Worm (Caenorhabditis elegans): ENCODE results near the gene gpx-7.

The gpx-7 gene

DNA sequence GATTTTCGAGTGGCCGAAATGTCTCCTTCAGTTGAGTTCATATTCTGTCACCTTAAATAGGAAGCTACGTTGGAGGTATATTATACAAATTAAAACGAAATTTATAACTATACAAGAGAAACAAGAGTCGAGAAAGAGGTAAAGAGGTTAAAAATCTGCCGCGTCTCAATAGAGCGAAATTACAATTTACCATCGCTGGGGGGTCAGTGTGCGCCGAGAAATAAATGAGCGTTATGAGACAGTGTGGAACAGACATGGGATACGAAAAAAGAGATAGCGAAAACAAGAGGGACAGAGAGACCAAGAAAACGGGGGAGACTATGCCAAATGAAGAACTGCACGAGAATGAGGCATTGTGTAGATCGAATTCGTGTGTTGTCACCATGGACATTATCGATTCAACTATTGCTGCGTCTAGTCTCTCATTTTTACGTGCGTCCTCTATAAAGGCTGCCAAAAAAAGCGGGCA is 11.7 kb downstream of the gpx-7 start, which contains the start of gene ZK154.5:
ZK154.5 (minus strand) TSS at position 51 of the 469 bp plus-strand sequence.
- no peak for TF ChIP-seq lir-3 (tag; optimal IDR thresholded peaks at IDR 0.05; ENCODE audit: poor library complexity)
- TF ChIP-seq nhr-237 (tag; optimal IDR thresholded peaks at IDR 0.05): no peak
- no peak for TF ChIP-seq hlh-17 (GFP tag; optimal IDR thresholded peaks at IDR 0.05; ENCODE audit: borderline replicate concordance)
- TF ChIP-seq pax-3 (tag; optimal IDR thresholded peaks at IDR 0.05): no peak
- TF ChIP-seq egl-13 (tag; optimal IDR thresholded peaks at IDR 0.05): no peak
- peak; percentile 15 for TF ChIP-seq nhr-77 (tag; optimal IDR thresholded peaks at IDR 0.05)
- TF ChIP-seq C34B4.2 (tag; optimal IDR thresholded peaks at IDR 0.05): no peak
- TF ChIP-seq unc-86 (tag; optimal IDR thresholded peaks at IDR 0.05): peak; percentile 26
- TF ChIP-seq aha-1 (tag; optimal IDR thresholded peaks at IDR 0.05): no peak
- TF ChIP-seq mep-1 (tag; optimal IDR thresholded peaks at IDR 0.05): peak; percentile 62
- TF ChIP-seq irx-1 (tag; optimal IDR thresholded peaks at IDR 0.05): no peak
- no peak for TF ChIP-seq F16B12.6 (tag; optimal IDR thresholded peaks at IDR 0.05)
- no peak for TF ChIP-seq hlh-4 (tag; optimal IDR thresholded peaks at IDR 0.05)
- peak; percentile 74 for TF ChIP-seq snu-23 (GFP tag; optimal IDR thresholded peaks at IDR 0.05)
- no peak for TF ChIP-seq ceh-63 (GFP tag; optimal IDR thresholded peaks at IDR 0.05)
- TF ChIP-seq dpl-1 (GFP tag; optimal IDR thresholded peaks at IDR 0.05): peak; percentile 11 to 64 (median 45)
- TF ChIP-seq tbx-2 (tag; optimal IDR thresholded peaks at IDR 0.05): peak; percentile 39
- TF ChIP-seq nhr-76 (tag; optimal IDR thresholded peaks at IDR 0.05): no peak
- TF ChIP-seq lin-15B (tag; optimal IDR thresholded peaks at IDR 0.05): no peak
- TF ChIP-seq sup-37 (GFP tag; optimal IDR thresholded peaks at IDR 0.05): no peak
- peak in 1 of 3 experiments; percentile 38 for TF ChIP-seq ceh-82 (tag; optimal IDR thresholded peaks at IDR 0.05)
- TF ChIP-seq elt-2 (tag; optimal IDR thresholded peaks at IDR 0.05): no peak
- TF ChIP-seq aly-2 (tag; optimal IDR thresholded peaks at IDR 0.05): no peak
- no peak for TF ChIP-seq ama-1 (optimal IDR thresholded peaks at IDR 0.05)
- TF ChIP-seq skn-1 (tag; optimal IDR thresholded peaks at IDR 0.05): peak; percentile 15
- no peak for TF ChIP-seq ces-1 (GFP tag; optimal IDR thresholded peaks at IDR 0.05)
- TF ChIP-seq xbp-1 (tag; optimal IDR thresholded peaks at IDR 0.05): peak; percentile 48
- no peak for TF ChIP-seq unc-30 (tag; optimal IDR thresholded peaks at IDR 0.05)
- no peak for TF ChIP-seq vab-15 (tag; optimal IDR thresholded peaks at IDR 0.05)
- peak; percentile 49 for TF ChIP-seq swsn-7 (tag; optimal IDR thresholded peaks at IDR 0.05)
- no peak for TF ChIP-seq sox-4 (tag; optimal IDR thresholded peaks at IDR 0.05)
- no peak for TF ChIP-seq nhr-12 (tag; optimal IDR thresholded peaks at IDR 0.05)
- TF ChIP-seq lin-39 (tag; optimal IDR thresholded peaks at IDR 0.05): no peak
- no peak for TF ChIP-seq unc-130 (tag; optimal IDR thresholded peaks at IDR 0.05)
- peak; percentile 80 for TF ChIP-seq lin-14 (GFP tag; optimal IDR thresholded peaks at IDR 0.05)
- no peak for TF ChIP-seq nhr-84 (tag; optimal IDR thresholded peaks at IDR 0.05)
- no peak for TF ChIP-seq dsc-1 (tag; optimal IDR thresholded peaks at IDR 0.05)
- no peak for TF ChIP-seq jun-1 (tag; optimal IDR thresholded peaks at IDR 0.05)
- no peak for TF ChIP-seq pag-3 (tag; optimal IDR thresholded peaks at IDR 0.05; ENCODE audit: borderline replicate concordance, insufficient read depth)
- no peak for TF ChIP-seq pqm-1 (tag; optimal IDR thresholded peaks at IDR 0.05)
- peak in 1 of 2 experiments; percentile 16 for TF ChIP-seq ztf-11 (tag; optimal IDR thresholded peaks at IDR 0.05)
- TF ChIP-seq nhr-11 (tag; optimal IDR thresholded peaks at IDR 0.05): no peak
- no peak for TF ChIP-seq zag-1 (tag; optimal IDR thresholded peaks at IDR 0.05)
- TF ChIP-seq lin-35 (GFP tag; optimal IDR thresholded peaks at IDR 0.05): peak; percentile 58 to 74
- peak; percentile 31 for TF ChIP-seq rnt-1 (tag; optimal IDR thresholded peaks at IDR 0.05)
- TF ChIP-seq ets-5 (GFP tag; IDR thresholded peaks at IDR 0.05): no peak
- TF ChIP-seq snpc-4 (tag; optimal IDR thresholded peaks at IDR 0.05): no peak
- TF ChIP-seq fkh-4 (tag; optimal IDR thresholded peaks at IDR 0.05; ENCODE audit: borderline replicate concordance): no peak
- TF ChIP-seq sptf-1 (tag; optimal IDR thresholded peaks at IDR 0.05): no peak
- no peak for TF ChIP-seq nhr-19 (GFP tag; conservative IDR thresholded peaks at IDR 0.05)
- no peak for TF ChIP-seq nhr-90 (tag; optimal IDR thresholded peaks at IDR 0.05; ENCODE audit: poor library complexity)
- TF ChIP-seq mdl-1 (tag; optimal IDR thresholded peaks at IDR 0.05): peak in 1 of 2 experiments; percentile 52
- no peak for TF ChIP-seq isw-1 (GFP tag; IDR thresholded peaks at IDR 0.05)
